Fruit fly (Drosophila melanogaster) whole organism, prepupa: Measurements from ENCODE around the gene CheA84a.

Source experiments
- CG11762 ChIP-seq: fragments of 200-800 bp; sonication (Bioruptor generic); optimal IDR thresholded peaks from 3 replicates; lab custom pipeline; 2016; ENCODE audit warnings: missing biosample characterization, missing genetic modification characterization; ENCODE audit not compliant: insufficient read depth
- Eip75B ChIP-seq: fragments of 200-800 bp; sonication (Bioruptor generic); optimal IDR thresholded peaks from 3 replicates; lab custom pipeline; 2016; ENCODE audit warnings: missing biosample characterization, missing genetic modification characterization
- Hr39 ChIP-seq: fragments of 200-800 bp; sonication (Bioruptor generic); optimal IDR thresholded peaks from 2 replicates; lab custom pipeline; 2016; ENCODE audit warnings: missing biosample characterization, missing genetic modification characterization
- Met ChIP-seq: fragments of 200-800 bp; sonication (Bioruptor generic); optimal IDR thresholded peaks from 3 replicates; lab custom pipeline; 2016; ENCODE audit warnings: missing biosample characterization, missing genetic modification characterization
- pdm3 ChIP-seq: fragments of 200-800 bp; sonication (Bioruptor generic); optimal IDR thresholded peaks from 3 replicates; lab custom pipeline; 2016; ENCODE audit warnings: missing biosample characterization, missing genetic modification characterization

DNA sequence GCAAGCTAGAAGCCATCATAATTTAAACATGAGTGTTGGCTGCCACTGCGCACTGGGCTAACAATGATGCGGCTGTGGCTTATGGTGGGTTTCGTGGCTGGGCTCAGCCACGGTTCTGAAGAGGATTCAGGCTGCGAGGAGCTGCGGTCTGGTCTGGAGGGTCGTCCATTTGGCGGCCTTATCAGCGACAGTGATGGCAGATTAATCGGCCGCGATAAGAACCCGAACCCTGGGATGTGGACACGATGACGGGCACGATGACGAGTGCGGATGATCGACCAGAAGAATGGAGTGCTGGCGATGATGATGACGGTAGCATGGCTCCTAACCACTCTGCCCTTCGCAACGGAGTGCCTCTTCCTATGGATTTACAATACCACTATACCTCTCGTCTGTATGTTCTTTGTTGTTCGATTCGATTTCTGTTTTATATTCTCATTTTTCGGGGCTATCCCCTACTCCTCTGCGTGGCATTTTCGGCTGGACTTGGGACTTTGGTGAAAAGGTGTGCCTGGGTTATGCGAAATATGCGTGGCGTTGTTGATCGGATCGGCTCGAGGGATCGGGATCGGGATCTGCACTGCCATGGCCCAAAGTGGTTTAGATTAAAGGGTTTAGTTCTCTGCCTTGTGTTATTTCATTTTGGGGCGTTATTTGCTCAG, 11.0 kb upstream of the CheA84a start:
- TF ChIP-seq Hr39 (GFP tag; lab: Kevin White, UChicago) (no peak), Eip75B (GFP tag; lab: Kevin White, UChicago) (no peak), CG11762 (GFP tag; lab: Kevin White, UChicago) (no peak), Met (GFP tag; lab: Kevin White, UChicago) (no peak), pdm3 (no peak)
